Worm (Caenorhabditis elegans): Measurements from ENCODE around the gene atrn-1.

ce11 chrX:14743210-14743609 lies 31.8 kb downstream of the atrn-1 start:
- TF ChIP-seq flt-1 (GFP tag; IDR thresholded peaks at IDR 0.05) (no peak), klf-2 (GFP tag; conservative IDR thresholded peaks at IDR 0.05) (no peak)
